Worm (Caenorhabditis elegans) whole organism, L2 larva: ENCODE results near the gene Y54G2A.72.
"Not testable (repeated sequence)": the region's sequence is repeated elsewhere in the genome, so short reads cannot be mapped to it uniquely, and the experiment has no call there.

ENCODE experiments used
- C34F6.9 ChIP-seq: fragments of 150-350 bp; optimal IDR thresholded peaks from 2 replicates; lab custom pipeline; 2014; ENCODE audit warnings: missing biosample characterization, missing genetic modification characterization
- F13H6.1 ChIP-seq: sonication (generic microtip); optimal IDR thresholded peaks from 2 replicates; lab custom pipeline; 2016; ENCODE audit warnings: missing genetic modification characterization, missing compliant biosample characterization
- R02D3.7 ChIP-seq: fragments of 150-350 bp; optimal IDR thresholded peaks from 2 replicates; lab custom pipeline; 2014; ENCODE audit warnings: missing biosample characterization, missing genetic modification characterization
- Y55F3AM.14 ChIP-seq: fragments of 200-800 bp; sonication (Bioruptor generic); optimal IDR thresholded peaks from 2 replicates; lab custom pipeline; 2018; ENCODE audit warnings: mild to moderate bottlenecking, missing genetic modification characterization, missing compliant biosample characterization
- ZK546.5 ChIP-seq: sonication (generic microtip); optimal IDR thresholded peaks from 2 replicates; lab custom pipeline; 2017; ENCODE audit warnings: missing biosample characterization, missing genetic modification characterization
- alr-1 ChIP-seq: fragments of 150-350 bp; optimal IDR thresholded peaks from 2 replicates; lab custom pipeline; 2014; ENCODE audit warnings: missing biosample characterization, missing genetic modification characterization
- aly-2 ChIP-seq: fragments of 150-350 bp; optimal IDR thresholded peaks from 2 replicates; lab custom pipeline; 2014; ENCODE audit warnings: missing biosample characterization, missing genetic modification characterization
- ama-1 ChIP-seq: fragments of 150-350 bp; optimal IDR thresholded peaks from 2 replicates; lab custom pipeline; 2018; ENCODE audit warnings: inconsistent platforms
- blmp-1 ChIP-seq: sonication (generic microtip); optimal IDR thresholded peaks from 2 replicates; lab custom pipeline; 2017; ENCODE audit warnings: missing genetic modification characterization, mild to moderate bottlenecking, missing compliant biosample characterization, antibody characterized with exemption, moderate library complexity; ENCODE audit not compliant: insufficient read depth
- ceh-16 ChIP-seq: fragments of 150-350 bp; optimal IDR thresholded peaks from 2 replicates; lab custom pipeline; 2014; ENCODE audit warnings: missing biosample characterization, missing genetic modification characterization
- ceh-82 ChIP-seq: fragments of 150-350 bp; optimal IDR thresholded peaks from 2 replicates; lab custom pipeline; 2014; ENCODE audit warnings: missing biosample characterization, missing genetic modification characterization
- dmd-4 ChIP-seq: sonication (generic microtip); optimal IDR thresholded peaks from 2 replicates; lab custom pipeline; 2017; ENCODE audit warnings: missing biosample characterization, missing genetic modification characterization
- egl-27 ChIP-seq: sonication (generic microtip); optimal IDR thresholded peaks from 3 replicates; lab custom pipeline; 2017; ENCODE audit warnings: missing biosample characterization, missing genetic modification reagents, missing genetic modification characterization
- elt-1 ChIP-seq: fragments of 150-350 bp; optimal IDR thresholded peaks from 2 replicates; lab custom pipeline; 2014; ENCODE audit warnings: missing biosample characterization, missing genetic modification characterization
- elt-3 ChIP-seq: sonication (generic microtip); optimal IDR thresholded peaks from 2 replicates; lab custom pipeline; 2017; ENCODE audit warnings: missing biosample characterization, missing genetic modification characterization
- fos-1 ChIP-seq: fragments of 150-350 bp; optimal IDR thresholded peaks from 2 replicates; lab custom pipeline; 2014; ENCODE audit warnings: missing biosample characterization, missing genetic modification characterization
- gmeb-1 ChIP-seq: fragments of 150-350 bp; optimal IDR thresholded peaks from 2 replicates; lab custom pipeline; 2014; ENCODE audit warnings: missing biosample characterization, missing genetic modification characterization
- lin-11 ChIP-seq: fragments of 150-350 bp; sonication (generic microtip); optimal IDR thresholded peaks from 2 replicates; lab custom pipeline; 2014; ENCODE audit warnings: missing biosample characterization, missing genetic modification characterization, inconsistent platforms, mixed read lengths
- lin-13 ChIP-seq: fragments of 150-350 bp; optimal IDR thresholded peaks from 2 replicates; lab custom pipeline; 2014; ENCODE audit warnings: missing biosample characterization, missing genetic modification reagents, missing genetic modification characterization
- lin-39 ChIP-seq: fragments of 150-350 bp; optimal IDR thresholded peaks from 2 replicates; lab custom pipeline; 2014; ENCODE audit warnings: missing biosample characterization, missing genetic modification reagents, missing genetic modification characterization
- lsy-2 ChIP-seq, 2 experiments: fragments of 150-350 bp in 1 of 2; sonication (generic microtip) in 1 of 2; optimal IDR thresholded peaks; 2 replicates each; lab custom pipeline; 2014 to 2017; ENCODE audit warnings: missing biosample characterization in 2 of 2, missing genetic modification characterization in 2 of 2
- mab-5 ChIP-seq: fragments of 150-350 bp; optimal IDR thresholded peaks from 2 replicates; lab custom pipeline; 2014; ENCODE audit warnings: missing biosample characterization, missing genetic modification characterization
- mbf-1 ChIP-seq: sonication (generic microtip); optimal IDR thresholded peaks from 2 replicates; lab custom pipeline; 2017; ENCODE audit warnings: missing biosample characterization, missing genetic modification characterization
- mdl-1 ChIP-seq, 2 experiments: fragments of 150-350 bp in 1 of 2; sonication (generic microtip) in 1 of 2; optimal IDR thresholded peaks; 2 replicates each; lab custom pipeline; 2017; ENCODE audit warnings: missing biosample characterization in 2 of 2, missing genetic modification characterization in 2 of 2
- nhr-10 ChIP-seq: sonication (generic microtip); optimal IDR thresholded peaks from 2 replicates; lab custom pipeline; 2017; ENCODE audit warnings: missing biosample characterization, missing genetic modification characterization
- nhr-11 ChIP-seq: fragments of 150-350 bp; optimal IDR thresholded peaks from 2 replicates; lab custom pipeline; 2014; ENCODE audit warnings: missing biosample characterization, missing genetic modification characterization
- nhr-12 ChIP-seq: fragments of 150-350 bp; optimal IDR thresholded peaks from 2 replicates; lab custom pipeline; 2014; ENCODE audit warnings: missing biosample characterization, missing genetic modification characterization
- nhr-21 ChIP-seq: fragments of 150-350 bp; optimal IDR thresholded peaks from 2 replicates; lab custom pipeline; 2014; ENCODE audit warnings: missing biosample characterization, missing genetic modification characterization
- nhr-23 ChIP-seq: fragments of 150-350 bp; optimal IDR thresholded peaks from 2 replicates; lab custom pipeline; 2014; ENCODE audit warnings: missing biosample characterization, missing genetic modification reagents, missing genetic modification characterization
- nhr-237 ChIP-seq: fragments of 150-350 bp; optimal IDR thresholded peaks from 2 replicates; lab custom pipeline; 2014; ENCODE audit warnings: missing biosample characterization, missing genetic modification characterization
- nhr-25 ChIP-seq: fragments of 150-350 bp; sonication (generic microtip); optimal IDR thresholded peaks from 3 replicates; lab custom pipeline; 2014; ENCODE audit warnings: missing biosample characterization, missing genetic modification characterization
- nhr-6 ChIP-seq: fragments of 150-350 bp; optimal IDR thresholded peaks from 2 replicates; lab custom pipeline; 2014; ENCODE audit warnings: missing biosample characterization, missing genetic modification characterization
- nhr-77 ChIP-seq: fragments of 150-350 bp; optimal IDR thresholded peaks from 2 replicates; lab custom pipeline; 2014; ENCODE audit warnings: missing biosample characterization, missing genetic modification characterization
- peb-1 ChIP-seq: fragments of 150-350 bp; optimal IDR thresholded peaks from 2 replicates; lab custom pipeline; 2014; ENCODE audit warnings: missing biosample characterization, missing genetic modification characterization
- sem-4 ChIP-seq: fragments of 150-350 bp; optimal IDR thresholded peaks from 2 replicates; lab custom pipeline; 2014; ENCODE audit warnings: missing biosample characterization, missing genetic modification reagents, missing genetic modification characterization
- skn-1 ChIP-seq: sonication (generic microtip); optimal IDR thresholded peaks from 2 replicates; lab custom pipeline; 2017; ENCODE audit warnings: missing biosample characterization, missing genetic modification characterization
- sma-3 ChIP-seq: sonication (generic microtip); optimal IDR thresholded peaks from 2 replicates; lab custom pipeline; 2016; ENCODE audit warnings: missing genetic modification reagents, missing genetic modification characterization, missing compliant biosample characterization
- sma-9 ChIP-seq, 2 experiments: fragments of 150-350 bp in 1 of 2; sonication (generic microtip) in 1 of 2; optimal IDR thresholded peaks; 2 replicates each; lab custom pipeline; 2014 to 2016; ENCODE audit warnings: missing genetic modification characterization in 2 of 2, mild to moderate bottlenecking in 1 of 2, missing biosample characterization in 1 of 2, missing compliant biosample characterization in 1 of 2, missing genetic modification reagents in 1 of 2, moderate library complexity in 1 of 2
- snpc-4 ChIP-seq: fragments of 150-350 bp; optimal IDR thresholded peaks from 2 replicates; lab custom pipeline; 2014; ENCODE audit warnings: missing biosample characterization, missing genetic modification characterization
- unc-55 ChIP-seq: fragments of 150-350 bp; sonication (generic microtip); optimal IDR thresholded peaks from 3 replicates; lab custom pipeline; 2014; ENCODE audit warnings: missing biosample characterization, missing genetic modification reagents, missing genetic modification characterization
- unc-62 ChIP-seq: fragments of 150-350 bp; optimal IDR thresholded peaks from 2 replicates; lab custom pipeline; 2014; ENCODE audit warnings: missing biosample characterization, missing genetic modification reagents, missing genetic modification characterization
- zag-1 ChIP-seq: fragments of 150-350 bp; optimal IDR thresholded peaks from 2 replicates; lab custom pipeline; 2014; ENCODE audit warnings: missing biosample characterization, missing genetic modification characterization
- ztf-1 ChIP-seq: fragments of 200-800 bp; sonication (Bioruptor generic); conservative IDR thresholded peaks from 2 replicates; pipeline ENCODE4 v1.3.6; 2022; ENCODE audit warnings: missing genetic modification characterization, missing compliant biosample characterization
- ztf-11 ChIP-seq: sonication (generic microtip); optimal IDR thresholded peaks from 2 replicates; lab custom pipeline; 2017; ENCODE audit warnings: missing biosample characterization, missing genetic modification characterization
- ztf-4 ChIP-seq: fragments of 150-350 bp; optimal IDR thresholded peaks from 2 replicates; lab custom pipeline; 2014; ENCODE audit warnings: missing biosample characterization, missing genetic modification characterization

Y54G2A.72 gene

ce11 chrIV:2801558-2801957 is 23.6 kb downstream of the Y54G2A.72 start, which contains the start of gene Y54G2A.44:
Gene Y54G2A.44 (plus strand): TSS chrIV:2801858.
- not testable (repeated sequence) for TF ChIP-seq ztf-4, nhr-25, sem-4

ce11 chrIV:2802193-2802592 is 24.3 kb downstream of the Y54G2A.72 start:
- TF ChIP-seq R02D3.7 (tag; lab: Kevin White, UChicago) (no peak), unc-55 (GFP tag; lab: Kevin White, UChicago) (peak; percentile 20)

- no peak for TF ChIP-seq sma-3
- TF ChIP-seq mbf-1 = no peak
- no peak for TF ChIP-seq ztf-1
- no peak for TF ChIP-seq ama-1 (lab: Kevin White, UChicago)
- TF ChIP-seq ceh-82 (tag; lab: Kevin White, UChicago) = no peak
- no peak for TF ChIP-seq alr-1
- no peak for TF ChIP-seq nhr-10 (tag; lab: Kevin White, UChicago)
- no peak for TF ChIP-seq mdl-1 (tag; optimal IDR thresholded peaks at IDR 0.05; lab: Kevin White, UChicago)
- TF ChIP-seq mab-5 = no peak
- TF ChIP-seq R02D3.7 (tag; lab: Kevin White, UChicago) = no peak
- TF ChIP-seq elt-3 = no peak
- no peak for TF ChIP-seq nhr-23
- TF ChIP-seq egl-27 (tag; lab: Kevin White, UChicago) = no peak
- no peak for TF ChIP-seq snpc-4 (tag; lab: Kevin White, UChicago)
- TF ChIP-seq unc-55 (GFP tag; lab: Kevin White, UChicago) = no peak
- TF ChIP-seq unc-62 (GFP tag; lab: Kevin White, UChicago) = no peak
- no peak for TF ChIP-seq skn-1
- no peak for TF ChIP-seq peb-1 (tag; lab: Kevin White, UChicago)
These were observed 25.7 kb downstream of the Y54G2A.72 start, which contains the start of gene Y54G2A.32 for ce11 chrIV:2803652-2804051. Gene Y54G2A.32 (plus strand): TSS chrIV:2803952.

ce11 chrIV:2805525-2805924 is 27.6 kb downstream of the Y54G2A.72 start, which contains the start of gene Y54G2A.45:
Gene Y54G2A.45 (plus strand): TSS chrIV:2805857.
- TF ChIP-seq nhr-11 (tag; lab: Kevin White, UChicago) (no peak), alr-1 (no peak), egl-27 (tag; lab: Kevin White, UChicago) (no peak), nhr-23 (no peak), sma-9 (GFP tag; optimal IDR thresholded peaks at IDR 0.05; lab: Kevin White, UChicago) (peak; percentile 16), sma-9 (tag; optimal IDR thresholded peaks at IDR 0.05; lab: Kevin White, UChicago) (no peak), ZK546.5 (no peak), nhr-25 (no peak), lin-13 (GFP tag; lab: Kevin White, UChicago) (peak; percentile 28), skn-1 (peak; percentile 41), nhr-12 (tag; lab: Kevin White, UChicago) (no peak), mdl-1 (tag; optimal IDR thresholded peaks at IDR 0.05; lab: Kevin White, UChicago) (no peak), C34F6.9 (tag; lab: Kevin White, UChicago) (no peak), lsy-2 (tag; optimal IDR thresholded peaks at IDR 0.05; lab: Kevin White, UChicago) (peak in 1 of 2 experiments; percentile 48), zag-1 (tag; lab: Kevin White, UChicago) (no peak), ceh-82 (tag; lab: Kevin White, UChicago) (no peak), fos-1 (peak; percentile 90), mbf-1 (no peak), dmd-4 (tag; lab: Kevin White, UChicago) (no peak), unc-55 (GFP tag; lab: Kevin White, UChicago) (peak; percentile 37), mab-5 (no peak), R02D3.7 (tag; lab: Kevin White, UChicago) (no peak), ama-1 (lab: Kevin White, UChicago) (no peak), elt-1 (tag; lab: Kevin White, UChicago) (no peak), lin-39 (no peak), Y55F3AM.14 (GFP tag; lab: Kevin White, UChicago) (peak; percentile 11), sma-3 (peak; percentile 19), snpc-4 (tag; lab: Kevin White, UChicago) (no peak), nhr-237 (tag; lab: Kevin White, UChicago) (no peak), aly-2 (tag; lab: Kevin White, UChicago) (no peak), ztf-11 (no peak), elt-3 (no peak), ztf-4 (no peak), ztf-1 (no peak), ceh-16 (tag; lab: Kevin White, UChicago) (no peak), F13H6.1 (tag; lab: Kevin White, UChicago) (peak; percentile 23), nhr-21 (no peak), nhr-77 (tag; lab: Kevin White, UChicago) (no peak), blmp-1 (tag; lab: Kevin White, UChicago) (no peak), gmeb-1 (peak; percentile 42), sem-4 (no peak), nhr-10 (tag; lab: Kevin White, UChicago) (no peak), nhr-6 (tag; lab: Kevin White, UChicago) (no peak), lin-11 (tag; lab: Kevin White, UChicago) (no peak), unc-62 (GFP tag; lab: Kevin White, UChicago) (no peak)
